Fruit fly (Drosophila melanogaster) whole organism, prepupa: ENCODE data around the gene Alg12.
A peak's percentile ranks its signal among the peaks of the same experiment; 100 is the strongest.

Experiments used
- CG11294 ChIP-seq: fragments of 200-800 bp; sonication (Bioruptor generic); IDR thresholded peaks from 2 replicates; pipeline ENCODE4 v1.3.6; 2022; ENCODE audit warnings: missing biosample characterization, missing genetic modification characterization
- CG11762 ChIP-seq: fragments of 200-800 bp; sonication (Bioruptor generic); optimal IDR thresholded peaks from 3 replicates; lab custom pipeline; 2016; ENCODE audit warnings: missing biosample characterization, missing genetic modification characterization; ENCODE audit not compliant: insufficient read depth
- CG11902 ChIP-seq: fragments of 200-800 bp; sonication (Bioruptor generic); optimal IDR thresholded peaks from 3 replicates; lab custom pipeline; 2016; ENCODE audit warnings: missing biosample characterization, missing genetic modification characterization
- CG15336 ChIP-seq: fragments of 200-800 bp; sonication (Bioruptor generic); IDR thresholded peaks from 2 replicates; pipeline ENCODE4 v1.3.6; 2022; ENCODE audit warnings: missing biosample characterization, missing genetic modification characterization
- CG1621 ChIP-seq: fragments of 200-800 bp; sonication (Bioruptor generic); optimal IDR thresholded peaks from 3 replicates; lab custom pipeline; 2018; ENCODE audit warnings: missing biosample characterization, mild to moderate bottlenecking, missing genetic modification characterization
- CG16779 ChIP-seq: fragments of 200-800 bp; sonication (Bioruptor generic); optimal IDR thresholded peaks from 3 replicates; lab custom pipeline; 2017; ENCODE audit warnings: missing biosample characterization, mild to moderate bottlenecking, missing genetic modification characterization
- CG3032 ChIP-seq: fragments of 200-800 bp; optimal IDR thresholded peaks from 2 replicates; lab custom pipeline; 2019; ENCODE audit warnings: missing biosample characterization, mild to moderate bottlenecking, missing genetic modification characterization, moderate library complexity
- CG32006 ChIP-seq: fragments of 200-800 bp; sonication (Bioruptor generic); optimal IDR thresholded peaks from 3 replicates; lab custom pipeline; 2017; ENCODE audit warnings: missing biosample characterization, mild to moderate bottlenecking, missing genetic modification characterization
- CG34406 ChIP-seq: fragments of 200-800 bp; sonication (Bioruptor generic); optimal IDR thresholded peaks from 3 replicates; lab custom pipeline; 2016; ENCODE audit warnings: missing biosample characterization, missing genetic modification characterization
- CG3919 ChIP-seq: fragments of 200-800 bp; sonication (Bioruptor generic); optimal IDR thresholded peaks from 3 replicates; lab custom pipeline; 2016; ENCODE audit warnings: missing biosample characterization, missing genetic modification characterization
- CG4318 ChIP-seq: fragments of 200-800 bp; sonication (Bioruptor generic); optimal IDR thresholded peaks from 3 replicates; lab custom pipeline; 2017; ENCODE audit warnings: missing biosample characterization, mild to moderate bottlenecking, missing genetic modification characterization
- CG6792 ChIP-seq: fragments of 200-800 bp; sonication (Bioruptor generic); optimal IDR thresholded peaks from 3 replicates; lab custom pipeline; 2016; ENCODE audit warnings: missing biosample characterization, missing genetic modification characterization
- CG6808 ChIP-seq: fragments of 200-800 bp; sonication (Bioruptor generic); optimal IDR thresholded peaks from 3 replicates; lab custom pipeline; 2017; ENCODE audit warnings: missing biosample characterization, missing genetic modification characterization, mild to moderate bottlenecking, moderate library complexity, missing genetic modification reagents
- CG6854 ChIP-seq: fragments of 200-800 bp; sonication (Bioruptor generic); optimal IDR thresholded peaks from 2 replicates; lab custom pipeline; 2017; ENCODE audit warnings: missing biosample characterization, mild to moderate bottlenecking, missing genetic modification characterization
- CG7368 ChIP-seq: fragments of 200-800 bp; sonication (Bioruptor generic); optimal IDR thresholded peaks from 3 replicates; lab custom pipeline; 2016; ENCODE audit warnings: missing biosample characterization, missing genetic modification characterization
- CG8319 ChIP-seq: fragments of 200-800 bp; sonication (Bioruptor generic); optimal IDR thresholded peaks from 3 replicates; lab custom pipeline; 2016; ENCODE audit warnings: missing biosample characterization, missing genetic modification characterization
- CG8632 ChIP-seq: fragments of 200-800 bp; sonication (Bioruptor generic); optimal IDR thresholded peaks from 3 replicates; lab custom pipeline; 2016; ENCODE audit warnings: missing biosample characterization, missing genetic modification characterization
- CG9139 ChIP-seq: fragments of 200-800 bp; sonication (Bioruptor generic); optimal IDR thresholded peaks from 3 replicates; lab custom pipeline; 2017; ENCODE audit warnings: missing biosample characterization, mild to moderate bottlenecking, missing genetic modification characterization
- Eip75B ChIP-seq: fragments of 200-800 bp; sonication (Bioruptor generic); optimal IDR thresholded peaks from 3 replicates; lab custom pipeline; 2016; ENCODE audit warnings: missing biosample characterization, missing genetic modification characterization
- Eip78C ChIP-seq: fragments of 200-800 bp; sonication (Bioruptor generic); peaks from one replicate; lab custom pipeline; 2016; ENCODE audit warnings: missing biosample characterization, missing genetic modification characterization
- Ets21C ChIP-seq: fragments of 200-800 bp; sonication (Bioruptor generic); optimal IDR thresholded peaks from 3 replicates; lab custom pipeline; 2016; ENCODE audit warnings: missing biosample characterization, missing genetic modification characterization
- Gug ChIP-seq: fragments of 200-800 bp; sonication (Bioruptor generic); IDR thresholded peaks from 2 replicates; pipeline ENCODE4 v1.3.6; 2022; ENCODE audit warnings: missing biosample characterization, missing genetic modification characterization
- Hr4 ChIP-seq: fragments of 200-800 bp; sonication (Bioruptor generic); optimal IDR thresholded peaks from 3 replicates; lab custom pipeline; 2016; ENCODE audit warnings: missing biosample characterization, missing genetic modification characterization
- Lpt ChIP-seq: fragments of 200-800 bp; sonication (Bioruptor generic); optimal IDR thresholded peaks from 3 replicates; lab custom pipeline; 2016; ENCODE audit warnings: missing biosample characterization, missing genetic modification characterization
- Met ChIP-seq: fragments of 200-800 bp; sonication (Bioruptor generic); optimal IDR thresholded peaks from 3 replicates; lab custom pipeline; 2016; ENCODE audit warnings: missing biosample characterization, missing genetic modification characterization
- OdsH ChIP-seq: fragments of 200-800 bp; sonication (Bioruptor generic); optimal IDR thresholded peaks from 3 replicates; lab custom pipeline; 2016; ENCODE audit warnings: missing biosample characterization, missing genetic modification characterization
- Smox ChIP-seq: fragments of 200-800 bp; sonication (Bioruptor generic); optimal IDR thresholded peaks from 3 replicates; lab custom pipeline; 2016; ENCODE audit warnings: missing biosample characterization, missing genetic modification characterization
- Sox102F ChIP-seq: fragments of 200-800 bp; sonication (Bioruptor generic); optimal IDR thresholded peaks from 2 replicates; lab custom pipeline; 2016; ENCODE audit warnings: missing biosample characterization, mild to moderate bottlenecking, missing genetic modification characterization
- Sox14 ChIP-seq: fragments of 200-800 bp; sonication (Bioruptor generic); optimal IDR thresholded peaks from 3 replicates; lab custom pipeline; 2016; ENCODE audit warnings: missing biosample characterization, missing genetic modification characterization
- acj6 ChIP-seq: fragments of 200-800 bp; sonication (Bioruptor generic); optimal IDR thresholded peaks from 3 replicates; lab custom pipeline; 2016; ENCODE audit warnings: missing biosample characterization, missing genetic modification characterization
- cyc ChIP-seq: fragments of 200-800 bp; sonication (Bioruptor generic); optimal IDR thresholded peaks from 3 replicates; lab custom pipeline; 2016; ENCODE audit warnings: missing biosample characterization, missing genetic modification characterization
- dac ChIP-seq: fragments of 200-800 bp; sonication (Bioruptor generic); optimal IDR thresholded peaks from 2 replicates; lab custom pipeline; 2017; ENCODE audit warnings: missing biosample characterization, mild to moderate bottlenecking, missing genetic modification characterization
- dsx ChIP-seq: fragments of 200-800 bp; optimal IDR thresholded peaks from 3 replicates; lab custom pipeline; 2019; ENCODE audit warnings: missing biosample characterization, mild to moderate bottlenecking, missing genetic modification characterization, moderate library complexity; ENCODE audit not compliant: poor library complexity, severe bottlenecking
- esn ChIP-seq: fragments of 200-800 bp; sonication (Bioruptor generic); optimal IDR thresholded peaks from 2 replicates; lab custom pipeline; 2016; ENCODE audit warnings: missing biosample characterization, mild to moderate bottlenecking, missing genetic modification characterization, moderate library complexity
- fd59A ChIP-seq: fragments of 200-800 bp; sonication (Bioruptor generic); optimal IDR thresholded peaks from 2 replicates; lab custom pipeline; 2017; ENCODE audit warnings: missing biosample characterization, mild to moderate bottlenecking, missing genetic modification characterization, missing genetic modification reagents
- fd85E ChIP-seq: fragments of 200-800 bp; sonication (Bioruptor generic); optimal IDR thresholded peaks from 3 replicates; lab custom pipeline; 2016; ENCODE audit warnings: missing biosample characterization, missing genetic modification characterization
- pdm3 ChIP-seq: fragments of 200-800 bp; sonication (Bioruptor generic); optimal IDR thresholded peaks from 3 replicates; lab custom pipeline; 2016; ENCODE audit warnings: missing biosample characterization, missing genetic modification characterization
- salr ChIP-seq, 2 experiments: fragments of 200-800 bp; sonication (Bioruptor generic); optimal IDR thresholded peaks; 3 replicates each; lab custom pipeline; 2016 to 2018; ENCODE audit warnings: missing biosample characterization in 2 of 2, missing genetic modification characterization in 2 of 2, mild to moderate bottlenecking in 1 of 2
- spab ChIP-seq: fragments of 200-800 bp; sonication (Bioruptor generic); optimal IDR thresholded peaks from 2 replicates; lab custom pipeline; 2017; ENCODE audit warnings: missing biosample characterization, mild to moderate bottlenecking, missing genetic modification characterization, missing genetic modification reagents
- svp ChIP-seq: fragments of 200-800 bp; sonication (Bioruptor generic); peaks from one replicate; lab custom pipeline; 2016; ENCODE audit warnings: missing biosample characterization, missing genetic modification characterization

Alg12 gene

dm6 chr3R:9733150-9733549 lies 23.1 kb upstream of the Alg12 start, which contains the start of gene alphaTub85E:
Gene alphaTub85E (minus strand): TSS chr3R:9733250.
- TF ChIP-seq fd59A (GFP tag; lab: Kevin White, UChicago), result no peak
- TF ChIP-seq CG34406 (GFP tag; lab: Kevin White, UChicago), result no peak
- TF ChIP-seq Sox102F, result no peak
- no peak for TF ChIP-seq CG6854 (GFP tag; lab: Kevin White, UChicago)
- no peak for TF ChIP-seq svp (GFP tag; lab: Kevin White, UChicago)
- TF ChIP-seq dac (GFP tag; lab: Kevin White, UChicago), result no peak
- no peak for TF ChIP-seq Eip78C (GFP tag; lab: Kevin White, UChicago)
- TF ChIP-seq CG1621, result no peak
- no peak for TF ChIP-seq Lpt
- no peak for TF ChIP-seq CG8632 (GFP tag; lab: Kevin White, UChicago)
- TF ChIP-seq, all 60 proteins: peak for 0

- TF ChIP-seq svp (GFP tag; lab: Kevin White, UChicago) (peak; percentile 54), spab (no peak), dsx (no peak), CG3919 (GFP tag; lab: Kevin White, UChicago) (no peak), CG6854 (GFP tag; lab: Kevin White, UChicago) (no peak)
Observed at dm6 chr3R:9735151-9735550, 21.1 kb upstream of the Alg12 start.

DNA sequence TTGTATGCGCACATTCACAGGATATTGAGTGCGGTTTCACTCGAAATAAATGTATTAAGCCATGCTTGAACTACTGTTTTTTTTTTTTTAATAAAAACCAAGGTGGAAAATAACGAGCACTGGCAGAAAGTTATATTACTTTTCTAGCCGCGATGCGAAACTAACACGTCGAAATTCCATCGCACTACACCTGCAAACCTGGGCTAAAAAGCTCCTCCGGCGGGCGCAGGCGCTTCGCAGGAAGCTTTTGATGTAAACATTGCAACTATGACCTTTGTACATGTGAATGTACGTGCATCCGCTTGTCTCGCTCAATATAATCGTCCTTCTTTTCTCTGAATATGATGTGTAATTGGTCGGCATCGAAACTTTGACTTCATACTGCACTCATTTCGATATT lies 16.5 kb upstream of the Alg12 start, which contains the start of gene side-VII:
Gene side-VII (minus strand): TSS at position 187 of the 400 bp plus-strand sequence.
- TF ChIP-seq Sox102F, result no peak

dm6 chr3R:9740713-9741112 lies 15.6 kb upstream of the Alg12 start, which contains the start of gene Pnn:
Gene Pnn (plus strand): TSS chr3R:9740899.
- TF ChIP-seq Eip78C (GFP tag; lab: Kevin White, UChicago) (peak; percentile 43), Gug (GFP tag; lab: Robert Waterston, UW) (no peak), CG15336 (GFP tag; lab: Robert Waterston, UW) (no peak), CG11902 (GFP tag; lab: Kevin White, UChicago) (no peak)

- TF ChIP-seq Eip75B (GFP tag; lab: Kevin White, UChicago), result no peak
Observed at dm6 chr3R:9743217-9743616, 13.1 kb upstream of the Alg12 start, which contains the start of gene CG31415. Gene CG31415 (plus strand): TSS chr3R:9743517.

dm6 chr3R:9743995-9744394 lies 12.3 kb upstream of the Alg12 start:
- TF ChIP-seq CG3919 (GFP tag; lab: Kevin White, UChicago) (no peak), Eip78C (GFP tag; lab: Kevin White, UChicago) (no peak), fd85E (no peak), CG11902 (GFP tag; lab: Kevin White, UChicago) (no peak), Sox102F (no peak), CG3032 (tag; lab: Kevin White, UChicago) (no peak), Sox14 (no peak), OdsH (GFP tag; lab: Kevin White, UChicago) (no peak), CG15336 (GFP tag; lab: Robert Waterston, UW) (no peak), pdm3 (no peak), CG9139 (GFP tag; lab: Kevin White, UChicago) (no peak), CG11294 (GFP tag; lab: Robert Waterston, UW) (no peak), salr (GFP tag; optimal IDR thresholded peaks at IDR 0.05; lab: Kevin White, UChicago) (no peak), CG11762 (no peak), Met (GFP tag; lab: Kevin White, UChicago) (no peak), cyc (GFP tag; lab: Kevin White, UChicago) (no peak)

DNA sequence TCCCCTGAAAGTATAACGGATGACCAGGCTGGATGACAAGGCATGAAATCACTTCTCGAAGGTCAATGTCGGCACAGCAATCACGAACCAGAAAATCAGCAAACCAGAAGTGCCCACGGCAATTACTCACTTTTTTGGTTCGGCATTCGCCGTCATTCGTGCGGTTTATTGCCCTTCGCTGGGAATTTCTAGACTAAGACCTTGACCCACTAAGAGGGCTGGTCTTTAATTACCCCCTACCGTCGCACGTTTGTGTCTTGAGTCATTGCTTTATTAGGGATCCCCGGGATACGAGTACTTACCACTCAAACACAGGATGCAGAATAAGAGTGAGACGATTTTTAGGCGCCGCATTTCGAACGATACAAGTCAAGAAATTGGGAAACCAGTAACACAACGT lies 10.8 kb upstream of the Alg12 start:
- TF ChIP-seq Hr4 (GFP tag; lab: Kevin White, UChicago) (no peak), CG8319 (GFP tag; lab: Kevin White, UChicago) (no peak), CG6808 (no peak), CG16779 (tag; lab: Kevin White, UChicago) (no peak), esn (no peak), Ets21C (GFP tag; lab: Kevin White, UChicago) (no peak), CG7368 (no peak), acj6 (GFP tag; lab: Kevin White, UChicago) (no peak), CG32006 (no peak), CG6792 (GFP tag; lab: Kevin White, UChicago) (no peak), Smox (GFP tag; lab: Kevin White, UChicago) (no peak), CG4318 (GFP tag; lab: Kevin White, UChicago) (no peak), Lpt (no peak)
